Fruit fly (Drosophila melanogaster): Measurements from ENCODE around the gene Noc1.

The Noc1 gene

DNA sequence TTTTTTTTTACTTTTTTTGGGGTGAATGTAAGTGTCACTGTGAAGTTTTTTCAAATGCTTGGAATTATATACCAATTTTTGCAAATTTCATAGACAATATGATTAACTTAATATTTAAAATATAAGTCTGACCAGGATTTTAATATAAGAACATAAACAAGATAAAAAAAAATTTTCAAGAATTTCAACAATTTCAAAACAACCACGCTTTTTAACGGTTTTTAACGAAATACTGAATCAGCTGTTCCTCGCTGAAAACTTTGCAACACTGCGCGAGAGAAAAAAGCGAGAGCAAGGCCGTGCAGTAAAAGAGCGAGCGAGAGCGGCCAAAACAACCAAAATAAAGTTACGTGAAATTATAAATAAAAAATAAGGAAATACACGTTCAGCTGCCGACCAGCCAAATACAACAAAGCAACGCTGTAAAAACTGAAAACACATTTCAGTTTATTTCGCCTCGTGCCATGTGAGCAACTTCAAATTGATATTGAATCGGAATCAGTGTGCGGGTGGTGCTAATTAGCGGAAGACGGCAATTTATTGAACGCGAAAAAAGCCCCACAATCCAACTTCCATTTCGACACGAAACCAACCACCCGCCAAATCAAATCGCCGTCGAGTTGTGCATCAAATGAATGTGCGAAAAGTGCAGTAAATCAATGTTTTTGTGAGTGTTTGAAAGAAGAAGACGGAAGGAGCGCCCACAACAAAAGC is 21.8 kb downstream of the Noc1 start, which contains the start of the genes CG46439, Iyd and CG33947 (continued):
- TF ChIP-seq maf-S (GFP tag; optimal IDR thresholded peaks at IDR 0.05) = no peak
- TF ChIP-seq btn (GFP tag; optimal IDR thresholded peaks at IDR 0.05) = no peak
- TF ChIP-seq repo (GFP tag; optimal IDR thresholded peaks at IDR 0.05) = no peak
- no peak for TF ChIP-seq Antp (GFP tag; optimal IDR thresholded peaks at IDR 0.05)

DNA sequence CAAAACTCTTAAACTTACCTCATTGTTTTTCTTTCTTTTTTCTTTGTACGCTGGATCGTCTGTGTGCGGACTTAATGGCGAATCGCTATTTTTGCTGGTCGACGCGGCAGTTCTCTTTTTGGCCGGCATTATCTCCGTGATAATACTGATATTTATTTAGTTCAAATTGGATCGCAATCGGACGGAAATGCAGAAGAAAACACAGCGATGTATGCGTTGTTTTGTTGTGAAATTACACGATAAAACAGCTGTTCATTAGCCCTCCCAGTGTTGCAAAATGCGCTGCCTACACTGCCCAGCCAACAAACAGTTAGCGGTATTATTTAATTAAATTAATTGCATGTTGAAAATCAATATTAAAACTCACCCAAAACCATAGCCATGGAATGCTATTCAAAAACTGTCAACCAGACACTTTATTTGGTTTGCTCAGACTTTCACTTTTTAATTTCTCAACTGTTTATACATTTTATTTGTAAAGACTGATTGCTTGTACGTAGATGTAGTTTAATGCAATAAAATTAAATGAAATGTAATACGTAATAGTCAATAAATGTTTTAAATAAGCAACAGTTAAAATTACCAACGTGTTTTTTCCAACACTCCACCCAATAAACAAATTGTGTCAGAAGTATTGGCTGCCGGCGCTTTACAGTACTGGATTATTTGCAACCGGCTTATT is 23.6 kb downstream of the Noc1 start, which contains the start of the genes Irbp18 and APP-BP1:
Gene Irbp18 (minus strand): TSS at position 205 of the 682 bp plus-strand sequence.
Gene APP-BP1 (plus strand): TSS at position 431 of the 682 bp plus-strand sequence.
- peak; percentile 91 for TF ChIP-seq CG12219 (GFP tag; optimal IDR thresholded peaks at IDR 0.05)
- peak; percentile 85 for TF ChIP-seq CG7987 (GFP tag; optimal IDR thresholded peaks at IDR 0.05)
- peak; percentile 86 for TF ChIP-seq CG9215 (GFP tag; IDR thresholded peaks at IDR 0.05)
- peak; percentile 86 for TF ChIP-seq CG13894 (tag; optimal IDR thresholded peaks at IDR 0.05)
- peak; percentile 84 for TF ChIP-seq CG9817 (tag; optimal IDR thresholded peaks at IDR 0.05)
- TF ChIP-seq CG4282 (GFP tag; optimal IDR thresholded peaks at IDR 0.05) = peak; percentile 89
- TF ChIP-seq CG31441 (GFP tag; IDR thresholded peaks at IDR 0.05) = peak; percentile 95
- no peak for TF ChIP-seq CG14860 (GFP tag; IDR thresholded peaks at IDR 0.05; ENCODE audit: partially characterized antibody)
- peak; percentile 80 for TF ChIP-seq Fer2 (tag; optimal IDR thresholded peaks at IDR 0.05)
- peak; percentile 95 for TF ChIP-seq bcd (GFP tag; optimal IDR thresholded peaks at IDR 0.05)
- TF ChIP-seq br (optimal IDR thresholded peaks at IDR 0.05) = no peak
- peak; percentile 63 for TF ChIP-seq CG1024 (GFP tag; IDR thresholded peaks at IDR 0.05)
- TF ChIP-seq org-1 (GFP tag; optimal IDR thresholded peaks at IDR 0.05) = peak; percentile 91
- no peak for TF ChIP-seq CG2129 (GFP tag; IDR thresholded peaks at IDR 0.05; ENCODE audit: partially characterized antibody)
- TF ChIP-seq NC2α (GFP tag; optimal IDR thresholded peaks at IDR 0.05) = peak; percentile 84
- TF ChIP-seq klu (GFP tag; IDR thresholded peaks at IDR 0.05) = peak; percentile 80; the same call in 1 of the 2 replicates
- peak; percentile 95 for TF ChIP-seq CG12104 (GFP tag; optimal IDR thresholded peaks at IDR 0.05)
- TF ChIP-seq chinmo (GFP tag; IDR thresholded peaks at IDR 0.05; ENCODE audit: partially characterized antibody) = 0 out of 4 replicates have a peak, but pooled peaks have one; percentile 4
- no peak for TF ChIP-seq Lpt (GFP tag; optimal IDR thresholded peaks at IDR 0.05)
- peak; percentile 47; the same call in 1 of the 2 replicates for TF ChIP-seq Lim3 (GFP tag; IDR thresholded peaks at IDR 0.05)
- TF ChIP-seq pfk (GFP tag; optimal IDR thresholded peaks at IDR 0.05) = peak; percentile 17
- TF ChIP-seq ind (GFP tag; optimal IDR thresholded peaks at IDR 0.05) = peak; percentile 95
- TF ChIP-seq Mes4 (GFP tag; optimal IDR thresholded peaks at IDR 0.05) = peak; percentile 90
- peak; percentile 84 for TF ChIP-seq Vsx1 (GFP tag; optimal IDR thresholded peaks at IDR 0.05)
- peak; percentile 68 for TF ChIP-seq kah (GFP tag; optimal IDR thresholded peaks at IDR 0.05)
- TF ChIP-seq Hr3 (GFP tag; optimal IDR thresholded peaks at IDR 0.05) = peak; percentile 95
- TF ChIP-seq fru (optimal IDR thresholded peaks at IDR 0.05) = no peak
- TF ChIP-seq CG1647 (GFP tag; optimal IDR thresholded peaks at IDR 0.05) = peak; percentile 91
- TF ChIP-seq gcm2 (GFP tag; optimal IDR thresholded peaks at IDR 0.05) = peak; percentile 86
- TF ChIP-seq z (GFP tag; IDR thresholded peaks at IDR 0.05) = 0 out of 3 replicates have a peak, but pooled peaks have one; percentile 27
- TF ChIP-seq Ptx1 (GFP tag; IDR thresholded peaks at IDR 0.05) = peak; percentile 90
- peak; percentile 87 for TF ChIP-seq ranshi (GFP tag; IDR thresholded peaks at IDR 0.05)
- TF ChIP-seq Rfx (GFP tag; IDR thresholded peaks at IDR 0.05) = peak; percentile 90
- no peak for TF ChIP-seq Hr39 (optimal IDR thresholded peaks at IDR 0.05)
- TF ChIP-seq CG34224 (GFP tag; IDR thresholded peaks at IDR 0.05; ENCODE audit: partially characterized antibody) = no peak
- TF ChIP-seq Adf1 (GFP tag; IDR thresholded peaks at IDR 0.05) = peak; percentile 72
- peak; percentile 32; the same call in 1 of the 2 replicates for TF ChIP-seq unc-4 (GFP tag; IDR thresholded peaks at IDR 0.05; ENCODE audit: partially characterized antibody)
- peak; percentile 93 for TF ChIP-seq NC2β (GFP tag; optimal IDR thresholded peaks at IDR 0.05)
- TF ChIP-seq wek (GFP tag; optimal IDR thresholded peaks at IDR 0.05) = peak; percentile 70
- peak; percentile 94 for TF ChIP-seq maf-S (GFP tag; optimal IDR thresholded peaks at IDR 0.05)
- peak; percentile 84 for TF ChIP-seq CG7372 (GFP tag; IDR thresholded peaks at IDR 0.05)
- TF ChIP-seq CG4617 (GFP tag; optimal IDR thresholded peaks at IDR 0.05; ENCODE audit: borderline replicate concordance) = peak; percentile 93
- TF ChIP-seq Atf-2 (GFP tag; optimal IDR thresholded peaks at IDR 0.05) = peak; percentile 92
- no peak for TF ChIP-seq h (optimal IDR thresholded peaks at IDR 0.05)
- TF ChIP-seq CG6854 (GFP tag; optimal IDR thresholded peaks at IDR 0.05) = peak; percentile 87
